Worm (Caenorhabditis elegans) whole organism, L4/young adult: ENCODE results near the gene cyld-1.
A peak's percentile ranks its signal among the peaks of the same experiment; 100 is the strongest.

Source experiments
- W03F9.2 ChIP-seq: fragments of 150-350 bp; optimal IDR thresholded peaks from 2 replicates; lab custom pipeline; 2014; ENCODE audit warnings: missing biosample characterization, missing genetic modification characterization
- dao-5 ChIP-seq: sonication (generic microtip); optimal IDR thresholded peaks from 2 replicates; lab custom pipeline; 2016; ENCODE audit warnings: missing genotype, missing genetic modification characterization, moderate library complexity, missing compliant biosample characterization
- him-1 ChIP-seq: sonication (generic microtip); optimal IDR thresholded peaks from 2 replicates; lab custom pipeline; 2016; ENCODE audit warnings: missing genotype, missing genetic modification reagents, missing genetic modification characterization, missing compliant biosample characterization

cyld-1 gene

DNA sequence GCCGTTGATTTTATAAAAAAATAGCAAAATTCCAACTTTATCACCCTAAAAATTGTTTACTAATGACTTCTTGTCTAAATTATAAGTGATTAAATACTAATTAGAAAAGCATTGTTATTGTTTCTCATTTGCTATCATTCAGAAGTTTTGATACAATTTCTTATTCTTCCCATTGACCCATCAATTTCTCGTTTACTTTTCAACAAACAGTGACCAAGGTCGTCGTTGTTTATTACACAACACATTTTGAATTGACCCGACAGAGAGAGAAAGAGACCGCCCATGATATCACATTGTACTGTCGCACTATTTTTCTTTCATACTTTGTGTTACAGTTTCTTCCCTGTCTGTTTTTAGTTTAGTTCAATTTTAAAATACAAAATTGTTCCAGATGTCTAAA lies 16.9 kb upstream of the cyld-1 start, which contains the start of gene ttr-2:
TSS of gene ttr-2 (plus strand) at position 392 of the 400 bp plus-strand sequence.
- no peak for TF ChIP-seq him-1
- TF ChIP-seq W03F9.2, result no peak
- TF ChIP-seq dao-5, result no peak

DNA sequence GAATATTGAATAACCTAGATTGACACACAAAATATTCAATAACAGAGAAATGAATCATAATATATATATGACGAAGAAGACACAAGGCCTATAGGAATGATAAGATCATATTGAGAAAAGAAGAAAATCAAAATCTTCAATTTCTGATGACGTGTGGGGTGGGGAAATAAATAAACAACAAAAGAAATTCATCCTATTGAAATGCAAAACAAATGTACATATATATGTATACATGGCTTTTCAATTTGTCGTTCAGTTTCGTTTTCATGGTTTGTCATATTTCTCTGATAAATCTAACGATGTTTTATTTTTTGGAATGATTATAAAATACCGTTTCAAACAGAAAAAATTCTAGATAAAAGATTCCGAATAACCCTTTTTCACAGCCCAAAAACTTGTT lies 16.2 kb upstream of the cyld-1 start, which contains the start of gene ttr-3:
TSS of gene ttr-3 (minus strand) at position 101 of the 400 bp plus-strand sequence.
- TF ChIP-seq dao-5, result no peak
- TF ChIP-seq W03F9.2, result no peak
- no peak for TF ChIP-seq him-1

DNA sequence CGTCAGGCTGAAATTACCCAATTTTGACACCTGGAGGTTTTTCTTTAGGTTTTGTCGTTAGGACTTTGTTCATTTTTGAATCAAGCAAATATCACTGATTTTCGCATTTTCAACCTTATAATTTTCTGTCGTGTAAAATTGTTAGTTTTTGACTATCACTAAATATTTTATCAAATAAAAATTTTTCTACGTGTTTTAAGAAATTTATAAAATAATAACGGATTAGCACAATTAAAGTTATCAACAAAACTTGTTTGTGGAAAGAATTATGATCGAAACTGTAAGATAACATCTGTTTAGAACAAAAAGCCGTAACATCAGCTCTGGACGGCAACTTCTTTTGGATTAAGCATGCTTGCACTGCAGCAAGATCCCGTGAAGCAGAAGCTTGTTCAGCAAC lies 12.4 kb upstream of the cyld-1 start, which contains the start of gene cbp-2:
TSS of gene cbp-2 (plus strand) at position 301 of the 400 bp plus-strand sequence.
- TF ChIP-seq W03F9.2, result no peak
- no peak for TF ChIP-seq him-1

DNA sequence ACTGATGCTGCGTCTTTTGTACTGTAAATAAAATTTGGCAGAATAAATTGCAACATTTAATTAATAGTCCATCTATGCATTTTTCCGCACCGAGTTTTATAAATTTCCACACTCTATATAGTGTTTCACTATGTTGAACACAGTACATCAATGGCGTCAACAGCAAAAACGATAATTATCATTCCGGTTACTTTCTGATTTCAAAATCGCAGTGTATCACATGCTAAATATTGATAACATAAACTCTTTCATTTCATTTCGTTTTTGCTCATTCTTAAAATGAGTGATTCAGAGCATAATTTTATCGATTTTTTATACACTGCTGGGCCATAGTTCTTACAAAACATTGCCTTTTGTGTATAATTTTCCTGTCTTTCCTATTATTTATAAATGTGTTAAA lies 11.9 kb upstream of the cyld-1 start:
- no peak for TF ChIP-seq W03F9.2

DNA sequence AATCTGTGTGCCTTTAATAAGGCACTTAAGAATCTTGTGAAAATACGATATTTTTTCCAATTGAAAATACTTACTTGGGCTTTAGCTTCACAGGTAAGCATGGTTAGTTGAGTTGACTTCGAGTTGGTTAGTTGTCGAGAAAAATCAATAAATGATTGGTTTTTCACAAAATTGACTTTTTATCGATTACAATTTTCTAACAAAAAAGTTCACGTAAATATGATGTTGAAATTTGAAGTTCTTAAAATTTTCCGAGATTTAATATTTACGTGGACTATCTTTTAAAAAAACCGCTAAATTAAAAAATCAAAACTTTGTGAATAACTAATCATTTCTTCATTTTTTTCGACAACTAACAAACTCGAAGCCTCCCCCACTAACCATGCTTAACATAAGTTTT lies 10.3 kb upstream of the cyld-1 start, which contains the start of gene F40F12.3:
TSS of gene F40F12.3 (minus strand) at position 101 of the 400 bp plus-strand sequence.
- TF ChIP-seq him-1 (no peak), dao-5 (no peak), W03F9.2 (no peak)

DNA sequence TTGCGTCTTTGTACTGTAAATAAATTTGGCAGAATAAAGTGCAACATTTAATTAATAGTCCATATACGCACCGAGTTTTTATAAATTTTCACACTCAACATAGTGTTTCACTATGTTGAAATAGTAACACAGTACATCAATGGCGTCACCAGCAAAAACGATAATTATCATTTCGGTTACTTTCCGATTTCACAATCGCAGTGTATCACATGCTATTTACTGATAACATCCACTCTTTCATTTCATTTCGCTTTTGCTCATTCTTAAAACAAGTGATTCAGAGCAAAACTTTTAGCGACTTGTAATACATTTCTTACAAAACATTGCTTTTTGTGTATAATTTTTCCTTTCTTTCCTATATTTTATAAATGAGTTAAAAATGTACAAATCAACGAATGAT lies 3.3 kb upstream of the cyld-1 start, which contains the start of gene cbp-3:
TSS of gene cbp-3 (plus strand) at position 272 of the 400 bp plus-strand sequence.
- no peak for TF ChIP-seq W03F9.2
- TF ChIP-seq him-1, result no peak

DNA sequence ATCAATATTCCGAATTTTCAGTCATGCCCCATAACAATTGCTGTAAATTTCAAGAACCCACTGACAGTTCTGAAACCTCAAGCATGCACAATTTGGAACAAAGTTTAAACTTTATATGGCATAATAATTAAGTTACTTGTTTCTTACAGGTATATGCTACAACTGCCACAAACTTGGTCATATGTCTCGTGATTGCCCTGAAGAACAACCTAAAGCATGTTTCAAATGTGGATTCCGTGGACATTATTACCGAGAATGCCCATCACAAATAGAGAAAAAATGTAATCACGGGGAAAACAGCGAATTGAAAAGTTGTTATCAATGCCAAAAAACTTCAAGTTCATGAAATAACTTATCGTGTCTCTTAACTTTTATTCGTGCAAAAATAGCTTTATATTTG lies 2.5 kb upstream of the cyld-1 start:
- TF ChIP-seq dao-5 (no peak), W03F9.2 (no peak), him-1 (no peak)

DNA sequence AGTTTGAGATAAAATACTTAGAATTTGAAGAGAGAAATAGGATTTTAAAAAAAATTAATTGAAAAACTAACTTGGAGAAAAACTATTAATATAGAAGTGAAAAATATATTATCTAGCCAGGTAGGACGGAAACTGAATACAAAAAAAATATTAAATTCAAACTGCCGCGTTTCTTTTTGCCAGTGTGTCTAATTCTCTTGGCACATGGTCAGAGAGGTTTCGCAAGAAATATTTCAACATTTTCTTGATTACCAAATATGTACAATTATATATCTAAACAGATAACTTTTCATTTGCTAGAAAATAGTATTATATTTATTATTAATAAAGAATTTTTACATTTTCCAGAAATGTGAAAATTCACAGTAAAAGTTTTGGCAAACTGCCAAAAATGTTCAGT lies 2.0 kb upstream of the cyld-1 start:
- TF ChIP-seq W03F9.2, result no peak
- no peak for TF ChIP-seq dao-5
- no peak for TF ChIP-seq him-1

DNA sequence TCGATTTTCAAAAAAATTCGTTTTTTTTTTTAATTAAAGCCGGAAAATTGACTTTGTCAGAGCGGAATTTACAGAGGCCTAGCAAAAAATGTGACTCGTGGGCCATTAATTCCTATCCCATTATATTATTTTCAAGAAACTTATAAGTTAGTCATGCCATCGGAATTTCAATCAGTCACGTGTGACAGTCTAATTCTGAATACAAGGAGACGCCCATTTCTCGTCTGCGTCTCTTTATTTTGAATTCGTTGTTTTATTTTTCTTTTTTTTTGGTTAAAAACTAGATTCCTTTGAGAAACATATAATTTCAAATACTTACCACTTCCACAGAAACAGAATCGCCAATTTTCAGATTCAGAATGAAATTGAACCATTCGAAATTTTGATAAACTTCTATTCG lies 1.7 kb downstream of the cyld-1 start:
- TF ChIP-seq him-1, result no peak
- TF ChIP-seq dao-5, result no peak
- no peak for TF ChIP-seq W03F9.2

DNA sequence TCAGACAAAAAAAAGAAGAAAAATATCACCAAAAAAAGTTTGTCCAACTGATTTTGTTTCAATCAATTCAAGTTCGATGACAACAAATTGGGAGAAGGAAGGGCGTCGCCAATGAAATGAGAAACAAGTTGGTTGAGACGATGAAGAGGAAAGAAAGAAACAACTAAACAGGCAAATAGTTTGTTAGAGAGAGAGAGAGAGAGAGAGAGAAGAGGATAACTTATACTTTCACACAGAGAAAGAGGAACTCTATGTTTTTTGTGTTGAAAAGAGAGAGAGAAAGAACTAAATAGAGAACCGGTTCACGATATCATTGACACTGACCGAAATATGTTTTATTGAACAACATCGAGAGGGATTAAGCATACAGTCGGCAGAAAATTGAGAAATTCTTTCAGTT lies 2.9 kb downstream of the cyld-1 start:
- TF ChIP-seq dao-5 (no peak), him-1 (no peak), W03F9.2 (no peak)

DNA sequence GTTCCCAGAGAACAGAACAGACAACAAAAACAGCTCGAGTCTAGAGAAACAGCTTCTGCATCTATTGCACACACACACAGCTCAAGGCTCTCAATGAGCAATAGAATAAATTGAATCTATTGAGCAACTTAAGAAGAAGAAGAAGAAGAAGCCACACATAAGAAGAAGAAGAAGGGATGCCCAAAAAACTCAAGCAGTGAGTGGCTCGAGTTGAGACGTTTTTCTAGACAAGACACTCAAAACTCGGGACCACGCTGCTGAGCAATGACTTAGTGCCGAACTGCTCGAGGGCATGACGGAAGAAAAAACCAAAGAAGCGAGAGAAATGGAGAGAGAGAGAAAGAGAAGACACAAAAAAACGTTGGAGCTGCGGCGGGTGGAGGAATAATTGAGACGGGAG lies 5.2 kb downstream of the cyld-1 start:
- TF ChIP-seq W03F9.2 (no peak), him-1 (peak; percentile 37)

DNA sequence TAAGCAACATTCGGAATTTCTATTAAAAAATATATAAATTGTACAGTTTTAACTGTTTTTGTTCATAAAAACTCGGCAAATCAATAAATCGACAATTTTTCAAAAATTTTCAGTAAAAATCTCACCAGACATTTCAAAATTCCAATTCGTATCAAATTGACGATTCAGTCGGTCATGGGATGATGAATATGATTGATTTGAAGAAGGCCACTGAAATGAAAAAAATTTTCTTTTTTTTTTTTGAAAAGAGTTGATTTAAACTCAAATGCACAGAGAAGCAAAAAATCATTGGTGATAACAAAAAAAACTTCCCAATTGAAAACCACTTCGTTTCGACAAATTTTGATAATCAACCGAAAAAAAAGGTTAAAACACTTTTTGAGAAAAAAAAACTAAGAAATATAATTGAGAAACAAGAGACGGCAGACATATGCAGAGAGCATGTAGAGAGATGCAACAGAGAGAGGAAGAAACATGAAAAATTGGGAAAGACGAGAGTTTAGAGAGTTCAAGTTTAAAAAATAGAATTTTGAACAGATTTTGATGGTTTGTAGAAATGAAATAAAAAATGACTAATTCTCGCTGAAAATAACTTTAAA lies 6.7 kb downstream of the cyld-1 start:
- TF ChIP-seq him-1 (no peak), dao-5 (no peak), W03F9.2 (no peak)

DNA sequence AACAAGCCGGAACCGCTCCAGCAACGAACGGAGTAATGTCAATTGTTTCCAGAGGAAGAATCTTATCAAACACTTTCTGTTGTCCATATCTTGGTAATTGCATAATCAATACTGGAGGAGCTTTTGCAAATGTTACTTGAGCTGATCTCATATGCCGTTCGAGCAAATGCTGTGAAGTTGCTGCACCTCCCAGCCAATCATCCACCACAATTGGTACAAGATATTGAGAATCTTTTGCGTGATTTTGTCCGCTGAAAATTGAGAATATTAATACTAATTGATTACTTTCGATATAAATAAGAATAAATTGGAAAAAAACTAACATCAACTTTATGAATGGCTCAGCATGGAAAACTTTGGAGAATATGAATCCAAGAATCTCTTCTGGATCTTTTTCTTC lies 10.7 kb downstream of the cyld-1 start:
- no peak for TF ChIP-seq W03F9.2
- no peak for TF ChIP-seq him-1
- no peak for TF ChIP-seq dao-5

DNA sequence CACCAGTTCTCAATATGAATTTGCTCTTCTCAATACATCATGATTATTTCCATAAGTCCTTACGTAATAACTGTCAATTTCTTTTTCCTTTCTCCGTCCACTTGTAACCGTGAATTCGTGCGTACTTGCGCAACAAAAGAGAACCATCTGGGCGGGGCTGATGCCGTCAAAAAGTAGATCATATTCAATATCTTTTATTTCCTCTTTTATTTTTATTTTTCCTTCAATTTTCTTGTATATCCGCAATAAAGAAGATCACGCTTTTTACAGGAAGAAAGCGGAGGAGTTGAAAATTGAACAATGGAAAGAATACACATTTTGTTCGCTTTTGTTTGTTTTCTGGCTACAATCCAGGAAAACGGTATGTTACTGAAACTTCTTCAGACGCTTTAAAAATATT lies 17.6 kb downstream of the cyld-1 start, which contains the start of gene mam-7:
TSS of gene mam-7 (plus strand) at position 301 of the 400 bp plus-strand sequence.
- TF ChIP-seq W03F9.2 (no peak), dao-5 (no peak), him-1 (no peak)

DNA sequence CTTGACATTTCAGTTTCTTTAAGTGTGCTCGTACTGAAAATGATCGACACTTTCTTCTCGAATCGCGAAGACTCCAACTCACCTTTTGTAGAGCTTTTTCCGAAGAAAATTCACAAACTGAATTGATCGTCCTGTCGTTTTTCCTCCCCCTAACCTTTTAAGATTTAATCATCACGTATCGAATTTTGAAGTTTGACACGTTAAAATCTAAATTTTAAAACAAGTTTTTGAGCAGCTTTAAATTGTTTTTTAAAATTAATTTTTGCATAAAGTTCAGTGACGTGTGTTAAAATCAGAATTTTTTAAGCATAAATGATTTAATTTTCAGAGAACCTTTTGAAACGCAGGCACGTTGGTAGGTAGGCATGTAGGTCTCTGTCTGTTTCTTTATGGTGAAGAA lies 19.1 kb downstream of the cyld-1 start, which contains the start of gene alg-4:
TSS of gene alg-4 (minus strand) at position 101 of the 400 bp plus-strand sequence.
- no peak for TF ChIP-seq him-1
- no peak for TF ChIP-seq dao-5
- TF ChIP-seq W03F9.2, result no peak

DNA sequence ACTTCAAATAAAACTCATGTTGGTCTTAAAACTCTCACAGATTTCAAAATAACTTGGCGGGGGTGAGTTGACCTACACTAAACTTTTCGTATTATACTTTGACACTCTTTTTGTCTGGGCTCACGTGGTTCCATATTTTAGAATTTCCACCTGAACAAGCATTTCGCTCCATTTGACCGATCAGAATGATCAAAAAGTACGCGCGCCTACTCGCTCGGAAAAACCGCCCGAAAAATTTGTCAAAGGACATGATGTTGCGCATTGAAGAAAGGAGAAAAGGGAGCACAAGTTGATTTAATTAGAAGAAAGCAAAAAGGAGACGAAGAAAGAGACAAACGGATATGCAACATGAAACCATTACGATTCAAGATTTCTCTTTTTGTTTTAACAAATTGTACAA lies 24.1 kb downstream of the cyld-1 start:
- TF ChIP-seq W03F9.2, result no peak
- TF ChIP-seq him-1, result no peak
- no peak for TF ChIP-seq dao-5

DNA sequence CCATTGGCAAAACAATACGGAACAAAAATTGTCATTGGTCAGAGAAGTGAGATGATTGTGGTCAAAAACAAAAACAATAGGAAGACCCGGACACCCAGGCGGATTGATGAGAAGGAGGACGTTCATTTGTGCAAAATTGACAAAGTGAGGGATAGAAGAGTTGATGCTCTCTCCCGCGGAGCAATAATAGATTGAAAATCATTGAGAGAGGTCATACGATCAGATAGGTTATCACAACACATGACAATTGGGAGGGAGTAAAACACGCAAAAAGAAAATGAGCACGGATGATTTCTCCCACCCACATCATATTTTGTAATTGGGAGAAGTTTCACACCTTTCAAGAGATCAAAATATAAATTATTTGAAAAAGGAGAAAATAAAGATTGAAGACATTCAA lies 24.8 kb downstream of the cyld-1 start:
- TF ChIP-seq W03F9.2 (no peak), him-1 (no peak), dao-5 (no peak)
